Worm (Caenorhabditis elegans): ENCODE data around the gene panl-2.

panl-2 gene

ce11 chrIII:6968080-6968639 lies at the start of gene panl-2:
Gene panl-2, minus strand, starts transcription at chrIII:6968130.
- TF ChIP-seq ZK546.5 (tag; optimal IDR thresholded peaks at IDR 0.05) (no peak), unc-55 (GFP tag; optimal IDR thresholded peaks at IDR 0.05) (peak; percentile 77), sma-9 (GFP tag; optimal IDR thresholded peaks at IDR 0.05) (peak; percentile 32), sma-9 (tag; optimal IDR thresholded peaks at IDR 0.05) (no peak), ztf-1 (GFP tag; conservative IDR thresholded peaks at IDR 0.05) (no peak), nhr-129 (tag; optimal IDR thresholded peaks at IDR 0.05) (peak; percentile 57), lsy-2 (tag; optimal IDR thresholded peaks at IDR 0.05) (peak; percentile 60 to 87), R02D3.7 (tag; optimal IDR thresholded peaks at IDR 0.05) (peak; percentile 80), crh-2 (tag; optimal IDR thresholded peaks at IDR 0.05) (peak; percentile 34), gmeb-1 (tag; optimal IDR thresholded peaks at IDR 0.05) (peak; percentile 86), C34F6.9 (tag; optimal IDR thresholded peaks at IDR 0.05) (peak; percentile 71), lin-13 (GFP tag; optimal IDR thresholded peaks at IDR 0.05) (peak; percentile 28)

- TF ChIP-seq gmeb-1 (tag; optimal IDR thresholded peaks at IDR 0.05), result no peak
Observed at ce11 chrIII:7013764-7014163, 45.8 kb upstream of the panl-2 start.

DNA sequence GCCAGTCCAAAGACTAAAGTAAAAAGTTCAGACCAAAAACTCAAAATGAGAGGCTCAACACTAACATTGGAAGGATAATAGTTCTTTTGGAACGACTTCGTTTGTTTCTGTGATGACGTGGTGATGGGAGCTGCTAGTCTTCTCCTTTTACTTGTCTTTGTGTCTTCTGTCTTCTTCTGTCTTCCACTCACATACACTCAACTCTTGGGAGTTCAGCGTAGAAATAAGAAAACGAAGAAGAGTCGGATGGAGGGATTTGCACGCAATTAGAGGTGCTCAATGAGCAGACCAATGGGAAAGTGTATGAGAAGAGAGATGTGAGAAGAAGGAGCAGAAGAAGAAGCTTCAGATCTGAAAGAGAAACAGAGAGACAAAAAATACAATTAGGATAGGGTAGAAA lies 44.1 kb upstream of the panl-2 start:
- TF ChIP-seq nhr-23 (tag; optimal IDR thresholded peaks at IDR 0.05) (no peak), crh-2 (tag; optimal IDR thresholded peaks at IDR 0.05) (no peak), fos-1 (tag; optimal IDR thresholded peaks at IDR 0.05) (no peak), nhr-10 (tag; optimal IDR thresholded peaks at IDR 0.05) (no peak), mab-5 (tag; optimal IDR thresholded peaks at IDR 0.05) (no peak), snpc-4 (tag; optimal IDR thresholded peaks at IDR 0.05) (no peak), lsy-2 (tag; optimal IDR thresholded peaks at IDR 0.05) (no peak), ztf-11 (tag; optimal IDR thresholded peaks at IDR 0.05) (no peak), peb-1 (tag; optimal IDR thresholded peaks at IDR 0.05) (no peak), nhr-25 (tag; optimal IDR thresholded peaks at IDR 0.05) (no peak), ztf-4 (tag; optimal IDR thresholded peaks at IDR 0.05) (no peak), mdl-1 (tag; optimal IDR thresholded peaks at IDR 0.05) (no peak), ama-1 (optimal IDR thresholded peaks at IDR 0.05) (no peak), gmeb-1 (tag; optimal IDR thresholded peaks at IDR 0.05) (no peak), nhr-21 (tag; optimal IDR thresholded peaks at IDR 0.05) (no peak), blmp-1 (tag; optimal IDR thresholded peaks at IDR 0.05; ENCODE audit: insufficient read depth) (no peak), alr-1 (tag; optimal IDR thresholded peaks at IDR 0.05) (no peak), zag-1 (tag; optimal IDR thresholded peaks at IDR 0.05) (no peak), sma-9 (GFP tag; optimal IDR thresholded peaks at IDR 0.05) (no peak), sma-9 (tag; optimal IDR thresholded peaks at IDR 0.05) (no peak), mbf-1 (tag; optimal IDR thresholded peaks at IDR 0.05) (no peak)

- TF ChIP-seq unc-39 (tag; optimal IDR thresholded peaks at IDR 0.05), result no peak
- TF ChIP-seq egl-27 (tag; optimal IDR thresholded peaks at IDR 0.05), result no peak
- TF ChIP-seq mbf-1 (tag; optimal IDR thresholded peaks at IDR 0.05), result no peak
- TF ChIP-seq mab-5 (tag; optimal IDR thresholded peaks at IDR 0.05), result no peak
- no peak for TF ChIP-seq unc-62 (GFP tag; optimal IDR thresholded peaks at IDR 0.05)
- no peak for TF ChIP-seq nhr-129 (tag; optimal IDR thresholded peaks at IDR 0.05)
- no peak for TF ChIP-seq nhr-25 (tag; optimal IDR thresholded peaks at IDR 0.05)
- TF ChIP-seq sem-4 (tag; optimal IDR thresholded peaks at IDR 0.05), result no peak
- no peak for TF ChIP-seq aly-2 (tag; optimal IDR thresholded peaks at IDR 0.05)
- TF ChIP-seq blmp-1 (tag; optimal IDR thresholded peaks at IDR 0.05; ENCODE audit: insufficient read depth), result no peak
Observed at ce11 chrIII:7008836-7009235, 40.9 kb upstream of the panl-2 start, which contains the start of gene lgc-38. Gene lgc-38, plus strand, starts transcription at chrIII:7009136.

DNA sequence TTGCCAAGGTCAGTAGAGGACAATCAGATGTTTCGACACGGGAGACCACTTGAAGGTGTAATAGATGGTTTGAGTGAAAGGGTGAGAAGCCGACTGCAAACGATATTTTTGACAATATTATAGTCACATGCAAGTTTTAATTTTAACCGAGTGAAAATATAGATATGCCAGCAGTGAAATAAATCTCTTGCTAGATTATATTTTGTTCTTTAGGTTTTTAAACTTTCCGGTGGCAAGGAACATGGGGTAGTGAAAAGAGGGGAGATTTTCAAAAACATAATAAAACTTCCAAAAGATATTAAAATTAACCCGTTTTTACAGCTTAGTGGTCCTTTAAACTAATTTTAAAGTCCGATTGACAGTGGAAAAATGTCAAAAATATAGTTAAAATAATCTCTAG lies 37.4 kb upstream of the panl-2 start, which contains the start of gene C06E8.5:
C06E8.5 (minus strand) TSS at position 101 of the 400 bp plus-strand sequence.
- TF ChIP-seq mbf-1 (tag; optimal IDR thresholded peaks at IDR 0.05), result no peak
- no peak for TF ChIP-seq sma-9 (GFP tag; optimal IDR thresholded peaks at IDR 0.05)
- no peak for TF ChIP-seq sma-9 (tag; optimal IDR thresholded peaks at IDR 0.05)
- TF ChIP-seq nhr-6 (tag; optimal IDR thresholded peaks at IDR 0.05), result no peak
- TF ChIP-seq nhr-25 (tag; optimal IDR thresholded peaks at IDR 0.05), result peak; percentile 23

Measured in whole organism, L2 larva.